Worm (Caenorhabditis elegans) whole organism, young adult: ENCODE measurements around the gene F14H12.17.

ENCODE experiments used
- B0261.1 ChIP-seq: sonication (generic microtip); optimal IDR thresholded peaks from 2 replicates; lab custom pipeline; 2016; ENCODE audit warnings: mild to moderate bottlenecking, missing genetic modification characterization, moderate library complexity, missing compliant biosample characterization
- F22D6.2 ChIP-seq: sonication (generic microtip); optimal IDR thresholded peaks from 2 replicates; lab custom pipeline; 2016; ENCODE audit warnings: mild to moderate bottlenecking, missing genetic modification characterization, missing compliant biosample characterization
- ama-1 ChIP-seq, 3 experiments: fragments of 150-350 bp in 1 of 3; sonication (generic microtip) in 2 of 3; optimal IDR thresholded peaks; 2 replicates each; lab custom pipeline; 2014 to 2018; ENCODE audit warnings: missing biosample characterization in 2 of 3, missing genetic modification characterization in 2 of 3, missing genetic modification reagents in 2 of 3
- athp-1 ChIP-seq: sonication (generic microtip); optimal IDR thresholded peaks from 2 replicates; lab custom pipeline; 2017; ENCODE audit warnings: mild to moderate bottlenecking, missing genetic modification characterization, missing compliant biosample characterization
- let-607 ChIP-seq, 2 experiments: fragments of 200-800 bp in 1 of 2; sonication (Bioruptor generic) in 1 of 2; sonication (generic microtip) in 1 of 2; optimal IDR thresholded peaks; 2 replicates each; lab custom pipeline; 2016 to 2018; ENCODE audit warnings: mild to moderate bottlenecking in 2 of 2, missing compliant biosample characterization in 2 of 2, missing genetic modification characterization in 2 of 2, moderate library complexity in 2 of 2, missing genotype in 1 of 2
- nhr-179 ChIP-seq: sonication (generic microtip); optimal IDR thresholded peaks from 2 replicates; lab custom pipeline; 2016; ENCODE audit warnings: mild to moderate bottlenecking, missing genetic modification characterization, missing compliant biosample characterization
- nhr-90 ChIP-seq: sonication (generic microtip); optimal IDR thresholded peaks from 2 replicates; lab custom pipeline; 2016; ENCODE audit warnings: missing genotype, mild to moderate bottlenecking, missing genetic modification characterization, missing compliant biosample characterization
- sea-2 ChIP-seq: fragments of 200-800 bp; sonication (Bioruptor generic); IDR thresholded peaks from 2 replicates; pipeline ENCODE4 v1.3.6; 2022; ENCODE audit warnings: missing genetic modification characterization, missing compliant biosample characterization
- snpc-1.1 ChIP-seq: sonication (generic microtip); optimal IDR thresholded peaks from 2 replicates; lab custom pipeline; 2017; ENCODE audit warnings: missing genetic modification characterization, mild to moderate bottlenecking, missing compliant biosample characterization, antibody characterized with exemption, moderate library complexity, missing genotype, missing genetic modification reagents; ENCODE audit not compliant: insufficient read depth
- snpc-3.4 ChIP-seq: sonication (generic microtip); optimal IDR thresholded peaks from 2 replicates; lab custom pipeline; 2017; ENCODE audit warnings: missing genetic modification characterization, mild to moderate bottlenecking, missing compliant biosample characterization, antibody characterized with exemption, moderate library complexity, missing genotype, missing genetic modification reagents
- snpc-4 ChIP-seq, 5 experiments: fragments of 150-350 bp in 1 of 5; sonication (generic microtip) in 4 of 5; optimal IDR thresholded peaks; 2 replicates each; lab custom pipeline; 2014 to 2018; ENCODE audit warnings: missing genetic modification characterization in 5 of 5, missing biosample characterization in 3 of 5, antibody characterized with exemption in 2 of 5, mild to moderate bottlenecking in 2 of 5, missing compliant biosample characterization in 2 of 5, missing genotype in 2 of 5, moderate library complexity in 2 of 5, missing genetic modification reagents in 1 of 5
- unc-62 ChIP-seq: fragments of 150-350 bp; optimal IDR thresholded peaks from 2 replicates; lab custom pipeline; 2014; ENCODE audit warnings: missing biosample characterization, missing genetic modification reagents, missing genetic modification characterization
- zfh-2 ChIP-seq: fragments of 200-800 bp; sonication (Bioruptor generic); conservative IDR thresholded peaks from 2 replicates; pipeline ENCODE4 v1.3.6; 2022; ENCODE audit warnings: missing genetic modification reagents, missing genetic modification characterization, missing compliant biosample characterization

- no peak for TF ChIP-seq B0261.1 (tag; lab: Kevin White, UChicago)
- TF ChIP-seq F22D6.2 (tag; lab: Kevin White, UChicago) = no peak
- TF ChIP-seq snpc-4 (GFP tag; optimal IDR thresholded peaks at IDR 0.05; lab: Kevin White, UChicago) = no peak
- TF ChIP-seq snpc-4 (tag; optimal IDR thresholded peaks at IDR 0.05; lab: Kevin White, UChicago) = no peak
- no peak for TF ChIP-seq zfh-2 (GFP tag; lab: Robert Waterston, UW)
- no peak for TF ChIP-seq nhr-90 (tag; lab: Kevin White, UChicago)
- TF ChIP-seq unc-62 (GFP tag; lab: Kevin White, UChicago) = peak; percentile 8
- no peak for TF ChIP-seq let-607 (tag; optimal IDR thresholded peaks at IDR 0.05; lab: Kevin White, UChicago)
- no peak for TF ChIP-seq snpc-3.4 (tag; lab: Kevin White, UChicago)
- no peak for TF ChIP-seq ama-1 (optimal IDR thresholded peaks at IDR 0.05; lab: Kevin White, UChicago)
- TF ChIP-seq ama-1 (GFP tag; optimal IDR thresholded peaks at IDR 0.05; lab: Kevin White, UChicago) = no peak
- no peak for TF ChIP-seq snpc-1.1 (tag; lab: Kevin White, UChicago)
- TF ChIP-seq sea-2 (GFP tag; lab: Robert Waterston, UW) = no peak
- no peak for TF ChIP-seq athp-1 (tag; lab: Kevin White, UChicago)
- no peak for TF ChIP-seq nhr-179
Measured at ce11 chrX:4359030-4359429, 4.1 kb downstream of the F14H12.17 start.
